Worm (Caenorhabditis elegans): ENCODE results near the gene cbp-1.
A peak's percentile ranks its signal among the peaks of the same experiment; 100 is the strongest.

DNA sequence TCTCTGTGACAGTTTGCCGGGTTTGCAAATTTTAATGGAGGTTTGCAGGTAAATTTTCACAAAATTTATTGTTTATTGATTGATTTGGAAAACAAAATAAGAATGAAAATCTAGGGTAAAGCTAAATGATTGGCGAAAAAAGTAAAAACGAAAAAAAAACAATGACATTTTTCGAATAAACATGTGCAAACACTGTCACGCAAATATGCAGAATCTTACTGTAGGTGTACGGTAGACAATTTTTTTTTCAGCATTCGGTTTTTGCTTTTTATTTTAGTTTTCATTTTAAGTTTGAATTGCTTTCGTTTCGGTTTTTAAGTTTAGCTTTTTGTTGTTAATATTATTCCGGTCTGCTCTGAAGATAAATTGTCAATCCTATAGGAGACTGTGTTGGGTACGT is 51.6 kb downstream of the cbp-1 start:
- no peak for TF ChIP-seq him-1 (tag; optimal IDR thresholded peaks at IDR 0.05)
- peak; percentile 61 for TF ChIP-seq W03F9.2 (tag; optimal IDR thresholded peaks at IDR 0.05)
- TF ChIP-seq dao-5 (tag; optimal IDR thresholded peaks at IDR 0.05) = no peak

Data from whole organism, L4/young adult.